Fruit fly (Drosophila melanogaster): Measurements from ENCODE around the gene Ge-1.
A peak's percentile ranks its signal among the peaks of the same experiment; 100 is the strongest.

The Ge-1 gene

dm6 chr2L:11065106-11065878, 35.4 kb downstream of the Ge-1 start (continued):
- TF ChIP-seq CG6163 (GFP tag; IDR thresholded peaks at IDR 0.05), result peak; percentile 57; the same call in 1 of the 3 replicates
- TF ChIP-seq Eip93F (GFP tag; optimal IDR thresholded peaks at IDR 0.05), result peak; percentile 53
- TF ChIP-seq CG6276 (GFP tag; optimal IDR thresholded peaks at IDR 0.05), result peak; percentile 33
- TF ChIP-seq net (GFP tag; optimal IDR thresholded peaks at IDR 0.05), result peak; percentile 60
- TF ChIP-seq CG8119 (GFP tag; IDR thresholded peaks at IDR 0.05), result peak; percentile 75
- TF ChIP-seq CG11294 (GFP tag; IDR thresholded peaks at IDR 0.05), result peak; percentile 67
- TF ChIP-seq ss (GFP tag; optimal IDR thresholded peaks at IDR 0.05), result peak in 1 of 2 experiments; percentile 46
- TF ChIP-seq dsx (GFP tag; optimal IDR thresholded peaks at IDR 0.05; ENCODE audit: poor library complexity, severe bottlenecking), result peak; percentile 19
- TF ChIP-seq fkh (GFP tag; optimal IDR thresholded peaks at IDR 0.05), result peak; percentile 4
- peak; percentile 43 for TF ChIP-seq CG10669 (GFP tag; optimal IDR thresholded peaks at IDR 0.05)
- TF ChIP-seq Sox14 (GFP tag; optimal IDR thresholded peaks at IDR 0.05), result peak; percentile 47
- TF ChIP-seq CG32006 (GFP tag; optimal IDR thresholded peaks at IDR 0.05), result peak; percentile 65
- peak; percentile 60 for TF ChIP-seq achi (GFP tag; optimal IDR thresholded peaks at IDR 0.05)
- TF ChIP-seq CG1621 (tag; optimal IDR thresholded peaks at IDR 0.05), result no peak
- peak; percentile 35 for TF ChIP-seq CG16779 (tag; optimal IDR thresholded peaks at IDR 0.05)
- TF ChIP-seq CG31627 (GFP tag; optimal IDR thresholded peaks at IDR 0.05), result peak; percentile 68
- peak; percentile 85 for TF ChIP-seq esn (GFP tag; optimal IDR thresholded peaks at IDR 0.05)
- TF ChIP-seq Hr39 (GFP tag; optimal IDR thresholded peaks at IDR 0.05), result peak; percentile 73
- peak; percentile 65 for TF ChIP-seq CG8632 (GFP tag; optimal IDR thresholded peaks at IDR 0.05)
- TF ChIP-seq Hr4 (GFP tag; optimal IDR thresholded peaks at IDR 0.05), result peak; percentile 55
- peak; percentile 44 for TF ChIP-seq Ets21C (GFP tag; optimal IDR thresholded peaks at IDR 0.05)
- peak; percentile 33 for TF ChIP-seq vri (GFP tag; optimal IDR thresholded peaks at IDR 0.05)
- peak; percentile 67 for TF ChIP-seq acj6 (GFP tag; optimal IDR thresholded peaks at IDR 0.05)
- TF ChIP-seq Blimp-1 (GFP tag; optimal IDR thresholded peaks at IDR 0.05), result peak; percentile 51
- TF ChIP-seq Sox102F (GFP tag; optimal IDR thresholded peaks at IDR 0.05), result peak; percentile 77
- TF ChIP-seq Hr38 (GFP tag; optimal IDR thresholded peaks at IDR 0.05), result no peak
- no peak for TF ChIP-seq salr (GFP tag; optimal IDR thresholded peaks at IDR 0.05)
- peak; percentile 72 for TF ChIP-seq eg (GFP tag; IDR thresholded peaks at IDR 0.05)
- TF ChIP-seq CG6854 (GFP tag; optimal IDR thresholded peaks at IDR 0.05), result no peak
- peak; percentile 60 for TF ChIP-seq CG7368 (GFP tag; optimal IDR thresholded peaks at IDR 0.05)

- TF ChIP-seq vri (GFP tag; optimal IDR thresholded peaks at IDR 0.05) (no peak), CG8632 (GFP tag; optimal IDR thresholded peaks at IDR 0.05) (no peak), CG3919 (GFP tag; optimal IDR thresholded peaks at IDR 0.05) (no peak), CG4318 (GFP tag; optimal IDR thresholded peaks at IDR 0.05) (no peak), ss (GFP tag; optimal IDR thresholded peaks at IDR 0.05) (no peak), fd85E (GFP tag; optimal IDR thresholded peaks at IDR 0.05) (no peak), CG8119 (GFP tag; IDR thresholded peaks at IDR 0.05) (no peak), Blimp-1 (GFP tag; optimal IDR thresholded peaks at IDR 0.05) (no peak), Gug (GFP tag; IDR thresholded peaks at IDR 0.05) (peak; percentile 19; the same call in 1 of the 2 replicates), pdm3 (GFP tag; optimal IDR thresholded peaks at IDR 0.05) (no peak), CG8319 (GFP tag; optimal IDR thresholded peaks at IDR 0.05) (no peak), Eip78C (GFP tag) (peak; percentile 66), Sox15 (GFP tag; optimal IDR thresholded peaks at IDR 0.05) (no peak), CG34406 (GFP tag; optimal IDR thresholded peaks at IDR 0.05) (no peak), CG11902 (GFP tag; optimal IDR thresholded peaks at IDR 0.05) (no peak), acj6 (GFP tag; optimal IDR thresholded peaks at IDR 0.05) (no peak), net (GFP tag; optimal IDR thresholded peaks at IDR 0.05) (peak; percentile 16), CG6276 (GFP tag; optimal IDR thresholded peaks at IDR 0.05) (no peak), dsx (GFP tag; optimal IDR thresholded peaks at IDR 0.05; ENCODE audit: poor library complexity, severe bottlenecking) (no peak), eg (GFP tag; IDR thresholded peaks at IDR 0.05) (no peak), Hr39 (GFP tag; optimal IDR thresholded peaks at IDR 0.05) (no peak), CG10631 (GFP tag; optimal IDR thresholded peaks at IDR 0.05) (no peak), Met (GFP tag; optimal IDR thresholded peaks at IDR 0.05) (no peak), Ets96B (tag; optimal IDR thresholded peaks at IDR 0.05) (no peak), esn (GFP tag; optimal IDR thresholded peaks at IDR 0.05) (no peak), fkh (GFP tag; optimal IDR thresholded peaks at IDR 0.05) (no peak), Eip75B (GFP tag; optimal IDR thresholded peaks at IDR 0.05) (no peak), Ets21C (GFP tag; optimal IDR thresholded peaks at IDR 0.05) (no peak), CG6163 (GFP tag; IDR thresholded peaks at IDR 0.05) (peak; percentile 11; the same call in 1 of the 3 replicates), Sox102F (GFP tag; optimal IDR thresholded peaks at IDR 0.05) (no peak), CG16779 (tag; optimal IDR thresholded peaks at IDR 0.05) (no peak), spab (GFP tag; optimal IDR thresholded peaks at IDR 0.05) (no peak), svp (GFP tag) (peak; percentile 57), topi (GFP tag; optimal IDR thresholded peaks at IDR 0.05) (no peak)
Measured at dm6 chr2L:11061155-11061554, 39.5 kb downstream of the Ge-1 start.

All from whole organism, prepupa.